Worm (Caenorhabditis elegans) whole organism, L1 larva: ENCODE results near the gene C55C3.7.

Experiments used
- aly-2 ChIP-seq: fragments of 150-350 bp; optimal IDR thresholded peaks from 2 replicates; lab custom pipeline; 2014; ENCODE audit warnings: missing biosample characterization, missing genetic modification characterization
- blmp-1 ChIP-seq: fragments of 150-350 bp; optimal IDR thresholded peaks from 2 replicates; lab custom pipeline; 2014; ENCODE audit warnings: missing biosample characterization, missing genetic modification characterization
- grh-1 ChIP-seq: fragments of 200-800 bp; sonication (Bioruptor generic); IDR thresholded peaks from 2 replicates; pipeline ENCODE4 v1.3.6; 2022; ENCODE audit warnings: missing genetic modification reagents, missing genetic modification characterization, missing compliant biosample characterization
- jun-1 ChIP-seq: fragments of 150-350 bp; optimal IDR thresholded peaks from 2 replicates; lab custom pipeline; 2014; ENCODE audit warnings: missing biosample characterization, missing genetic modification reagents, missing genetic modification characterization
- mdl-1 ChIP-seq, 2 experiments: fragments of 150-350 bp; optimal IDR thresholded peaks; 2 replicates each; lab custom pipeline; 2014 to 2017; ENCODE audit warnings: missing biosample characterization in 2 of 2, missing genetic modification characterization in 2 of 2, inconsistent platforms in 1 of 2
- nhr-20 ChIP-seq: sonication (generic microtip); optimal IDR thresholded peaks from 2 replicates; lab custom pipeline; 2016; ENCODE audit warnings: mild to moderate bottlenecking, missing genetic modification characterization, missing compliant biosample characterization
- nhr-77 ChIP-seq: fragments of 150-350 bp; optimal IDR thresholded peaks from 2 replicates; lab custom pipeline; 2014; ENCODE audit warnings: missing biosample characterization, missing genetic modification characterization
- skn-1 ChIP-seq: fragments of 150-350 bp; optimal IDR thresholded peaks from 2 replicates; lab custom pipeline; 2014; ENCODE audit warnings: missing biosample characterization, missing genetic modification characterization
- snpc-4 ChIP-seq: fragments of 150-350 bp; optimal IDR thresholded peaks from 2 replicates; lab custom pipeline; 2014; ENCODE audit warnings: missing biosample characterization, missing genetic modification characterization
- unc-30 ChIP-seq: sonication (generic microtip); optimal IDR thresholded peaks from 2 replicates; lab custom pipeline; 2017; ENCODE audit warnings: missing biosample characterization, missing genetic modification characterization
- unc-86 ChIP-seq: sonication (generic microtip); optimal IDR thresholded peaks from 2 replicates; lab custom pipeline; 2016; ENCODE audit warnings: missing genetic modification characterization, missing compliant biosample characterization

DNA sequence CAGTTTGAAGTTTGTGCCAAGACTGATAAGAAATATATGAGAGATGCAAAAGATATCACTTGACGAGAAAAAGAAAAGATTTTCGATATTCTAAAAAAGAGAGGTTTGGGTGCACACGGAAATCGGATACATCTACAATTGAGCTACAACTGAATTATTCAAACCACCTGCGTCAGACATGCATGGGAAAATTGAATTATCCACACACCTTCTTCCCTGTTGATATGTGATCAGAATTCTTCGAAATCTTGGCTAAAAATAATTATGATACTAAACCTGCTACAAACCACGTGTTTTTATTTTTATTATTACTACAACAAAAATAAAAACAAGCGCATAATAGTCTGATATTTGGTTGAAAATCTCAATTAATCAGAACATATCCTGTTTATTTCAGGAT is 24.2 kb downstream of the C55C3.7 start:
- TF ChIP-seq mdl-1 (tag; optimal IDR thresholded peaks at IDR 0.05; lab: Kevin White, UChicago) (no peak), nhr-20 (tag; lab: Kevin White, UChicago) (peak; percentile 31), aly-2 (tag; lab: Kevin White, UChicago) (no peak), snpc-4 (tag; lab: Kevin White, UChicago) (no peak), jun-1 (tag; lab: Kevin White, UChicago) (no peak), skn-1 (tag; lab: Kevin White, UChicago) (no peak), blmp-1 (tag; lab: Kevin White, UChicago) (no peak), unc-30 (tag; lab: Kevin White, UChicago) (no peak), grh-1 (GFP tag; lab: Robert Waterston, UW) (no peak), nhr-77 (tag; lab: Kevin White, UChicago) (no peak), unc-86 (peak; percentile 24)
